Fruit fly (Drosophila melanogaster): ENCODE results near the gene Flacc.

DNA sequence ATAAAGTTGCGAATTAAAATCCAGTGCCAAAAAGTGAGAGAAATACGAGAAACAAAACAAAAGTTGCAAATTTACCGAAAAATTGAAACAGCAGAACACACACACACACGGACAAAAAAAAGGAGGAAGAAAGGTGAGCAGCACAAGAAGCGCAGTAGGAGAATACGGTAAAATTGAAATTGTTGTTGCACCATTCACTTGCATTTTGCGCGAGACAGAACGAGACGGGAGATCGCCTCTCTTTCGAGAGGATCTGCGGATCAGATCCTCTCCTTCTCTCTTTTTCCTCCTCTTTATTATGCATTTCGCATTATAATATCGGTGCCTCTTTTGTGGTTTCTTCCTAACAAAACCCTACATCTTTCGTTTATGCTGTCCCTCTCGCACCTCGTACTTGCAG, 37.4 kb upstream of the Flacc start:
- TF ChIP-seq psq (optimal IDR thresholded peaks at IDR 0.05) = no peak
- TF ChIP-seq Sin3A (optimal IDR thresholded peaks at IDR 0.05) = no peak
